Worm (Caenorhabditis elegans): ENCODE results near the gene C17G1.5.

DNA sequence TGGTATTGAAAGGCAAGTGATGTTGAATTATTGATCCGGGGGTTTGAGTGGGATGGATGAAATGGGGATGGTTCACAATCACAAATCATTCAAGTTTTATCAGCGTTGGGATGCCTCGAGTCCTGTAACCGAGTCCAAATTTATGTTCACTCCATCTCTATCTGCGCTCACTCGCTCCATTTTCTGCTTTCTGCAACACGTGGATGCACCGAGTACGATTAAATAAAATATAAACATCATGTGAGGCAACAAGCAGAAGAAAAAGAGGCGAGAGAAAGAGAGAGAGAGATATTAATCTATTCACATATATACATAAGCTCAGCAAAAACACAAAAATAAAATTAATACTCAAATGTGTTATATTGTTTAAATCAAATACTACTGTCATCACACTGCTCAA is 54.5 kb downstream of the C17G1.5 start:
- TF ChIP-seq dao-5 (tag; optimal IDR thresholded peaks at IDR 0.05), result no peak
- TF ChIP-seq W03F9.2 (tag; optimal IDR thresholded peaks at IDR 0.05), result no peak
- no peak for TF ChIP-seq him-1 (tag; optimal IDR thresholded peaks at IDR 0.05)
